Worm (Caenorhabditis elegans) whole organism, late embryonic: ENCODE results near the gene apn-1.

Source experiments
- C38D4.7 ChIP-seq: fragments of 200-800 bp; sonication (Bioruptor generic); optimal IDR thresholded peaks from 2 replicates; lab custom pipeline; 2018; ENCODE audit warnings: mild to moderate bottlenecking, missing genetic modification characterization, moderate library complexity, missing compliant biosample characterization
- F13H6.1 ChIP-seq: sonication (generic microtip); optimal IDR thresholded peaks from 2 replicates; lab custom pipeline; 2016; ENCODE audit warnings: missing genetic modification characterization, missing compliant biosample characterization
- ceh-30 ChIP-seq: fragments of 150-350 bp; optimal IDR thresholded peaks from 2 replicates; lab custom pipeline; 2014; ENCODE audit warnings: missing biosample characterization, missing genetic modification characterization
- elt-2 ChIP-seq: sonication (generic microtip); optimal IDR thresholded peaks from 2 replicates; lab custom pipeline; 2016; ENCODE audit warnings: missing genetic modification reagents, missing genetic modification characterization, missing compliant biosample characterization
- ets-4 ChIP-seq: sonication (generic microtip); optimal IDR thresholded peaks from 2 replicates; lab custom pipeline; 2016; ENCODE audit warnings: missing genetic modification characterization, missing compliant biosample characterization
- fkh-6 ChIP-seq: sonication (generic microtip); optimal IDR thresholded peaks from 2 replicates; lab custom pipeline; 2016; ENCODE audit warnings: missing genetic modification characterization, missing compliant biosample characterization
- hlh-30 ChIP-seq: sonication (generic microtip); optimal IDR thresholded peaks from 2 replicates; lab custom pipeline; 2017; ENCODE audit warnings: antibody characterized with exemption, missing genetic modification characterization, missing compliant biosample characterization; ENCODE audit not compliant: insufficient read depth
- unc-3 ChIP-seq, 2 experiments: fragments of 200-800 bp in 1 of 2; sonication (Bioruptor generic) in 1 of 2; sonication (generic microtip) in 1 of 2; conservative IDR thresholded peaks in 1 of 2; optimal IDR thresholded peaks in 1 of 2; 2 replicates each; pipeline versions ENCODE4 v1.3.6 to Lab custom; 2016 to 2022; ENCODE audit warnings: missing compliant biosample characterization in 2 of 2, missing genetic modification characterization in 2 of 2, missing genetic modification reagents in 1 of 2

ce11 chrII:8015483-8015938 lies 31.9 kb upstream of the apn-1 start:
- TF ChIP-seq ceh-30 (tag; lab: Kevin White, UChicago) (no peak), C38D4.7 (GFP tag; lab: Kevin White, UChicago) (no peak), elt-2 (tag; lab: Kevin White, UChicago) (no peak), F13H6.1 (no peak), hlh-30 (tag; lab: Kevin White, UChicago) (no peak), ets-4 (tag; lab: Kevin White, UChicago) (no peak), unc-3 (GFP tag; conservative IDR thresholded peaks at IDR 0.05; lab: Robert Waterston, UW) (no peak), unc-3 (tag; optimal IDR thresholded peaks at IDR 0.05; lab: Kevin White, UChicago) (no peak), fkh-6 (tag; lab: Kevin White, UChicago) (no peak)
